Worm (Caenorhabditis elegans) whole organism, L1 larva: ENCODE results near the gene vha-7.

Experiments used
- fos-1 ChIP-seq: fragments of 150-350 bp; optimal IDR thresholded peaks from 2 replicates; lab custom pipeline; 2014; ENCODE audit warnings: missing biosample characterization, missing genetic modification characterization
- nhr-90 ChIP-seq: sonication (generic microtip); optimal IDR thresholded peaks from 2 replicates; lab custom pipeline; 2016; ENCODE audit warnings: mild to moderate bottlenecking, missing genetic modification characterization, missing compliant biosample characterization; ENCODE audit not compliant: poor library complexity

- TF ChIP-seq nhr-90 (tag; lab: Kevin White, UChicago), result no peak
- TF ChIP-seq fos-1 (tag; lab: Kevin White, UChicago), result no peak
These were observed 39.3 kb upstream of the vha-7 start for ce11 chrIV:12600941-12601340.
